Worm (Caenorhabditis elegans) whole organism, midembryonic: ENCODE measurements around the gene mans-3.

Experiments used
- T22C8.4 ChIP-seq: fragments of 200-800 bp; sonication (Bioruptor generic); IDR thresholded peaks from 2 replicates; pipeline ENCODE4 v1.3.6; 2022; ENCODE audit warnings: missing genetic modification characterization, missing compliant biosample characterization
- cog-1 ChIP-seq: sonication (generic microtip); optimal IDR thresholded peaks from 2 replicates; lab custom pipeline; 2016; ENCODE audit warnings: missing genetic modification characterization, missing compliant biosample characterization
- flt-1 ChIP-seq: fragments of 200-800 bp; sonication (Bioruptor generic); IDR thresholded peaks from 2 replicates; pipeline ENCODE4 v1.3.6; 2022; ENCODE audit warnings: missing genetic modification characterization, missing compliant biosample characterization
- klf-2 ChIP-seq: fragments of 200-800 bp; sonication (Bioruptor generic); conservative IDR thresholded peaks from 2 replicates; pipeline ENCODE4 v1.3.6; 2022; ENCODE audit warnings: missing genetic modification reagents, missing genetic modification characterization, missing compliant biosample characterization
- med-1 ChIP-seq: sonication (generic microtip); optimal IDR thresholded peaks from 2 replicates; lab custom pipeline; 2017; ENCODE audit warnings: missing genetic modification characterization, mild to moderate bottlenecking, missing compliant biosample characterization, antibody characterized with exemption, missing genetic modification reagents; ENCODE audit not compliant: insufficient read depth
- ref-1 ChIP-seq: fragments of 200-800 bp; sonication (Bioruptor generic); conservative IDR thresholded peaks from 2 replicates; pipeline ENCODE4 v1.3.6; 2022; ENCODE audit warnings: missing genetic modification reagents, missing genetic modification characterization, missing compliant biosample characterization
- tab-1 ChIP-seq: fragments of 200-800 bp; sonication (Bioruptor generic); IDR thresholded peaks from 2 replicates; pipeline ENCODE4 v1.3.6; 2022; ENCODE audit warnings: missing genetic modification characterization, missing compliant biosample characterization
- ztf-23 ChIP-seq: fragments of 200-800 bp; sonication (Bioruptor generic); IDR thresholded peaks from 2 replicates; pipeline ENCODE4 v1.3.6; 2022; ENCODE audit warnings: missing genetic modification reagents, missing genetic modification characterization, missing compliant biosample characterization
- ztf-29 ChIP-seq: fragments of 200-800 bp; sonication (Bioruptor generic); IDR thresholded peaks from 2 replicates; pipeline ENCODE4 v1.3.6; 2022; ENCODE audit warnings: missing genetic modification reagents, missing genetic modification characterization, missing compliant biosample characterization

The mans-3 gene

DNA sequence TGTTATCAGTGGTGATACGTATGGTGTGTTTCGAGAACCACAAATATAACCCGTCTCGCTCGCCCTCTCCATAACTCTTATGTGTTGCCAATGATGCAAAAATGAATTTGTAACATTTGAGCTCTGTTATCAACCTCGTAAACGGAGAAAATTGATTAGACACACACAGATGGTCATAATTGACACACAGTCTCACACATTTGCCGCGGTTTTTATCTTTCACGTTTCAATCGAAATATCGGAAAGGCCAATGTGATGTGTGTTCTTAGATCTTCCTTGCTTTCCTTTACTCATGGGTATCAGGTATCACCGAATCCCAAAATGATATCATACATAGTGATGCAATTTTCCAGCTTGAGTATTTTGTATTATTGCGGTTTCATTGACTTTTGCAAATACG is 48.4 kb downstream of the mans-3 start:
- TF ChIP-seq flt-1 (GFP tag; lab: Robert Waterston, UW) (no peak), ztf-29 (GFP tag; lab: Robert Waterston, UW) (no peak), ztf-23 (GFP tag; lab: Robert Waterston, UW) (no peak), tab-1 (GFP tag; lab: Robert Waterston, UW) (no peak)

DNA sequence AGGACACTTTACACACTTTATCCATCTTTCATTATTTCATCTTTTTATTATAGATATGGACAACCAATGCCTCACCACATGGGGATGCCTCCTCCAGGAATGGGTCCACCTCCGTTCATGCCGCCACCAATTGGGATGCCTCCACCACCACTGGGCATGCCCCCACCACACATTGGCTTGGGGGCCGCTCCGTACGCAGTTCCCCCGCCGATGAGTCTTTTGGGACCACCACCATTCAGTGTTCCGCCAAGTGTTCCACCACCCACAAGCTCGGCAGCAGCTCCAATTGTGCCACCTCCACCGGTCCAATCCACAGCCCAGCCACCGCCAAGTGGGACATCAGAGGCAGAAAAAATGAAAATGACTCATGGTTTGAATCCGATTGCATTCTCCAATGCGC is 49.6 kb downstream of the mans-3 start:
- TF ChIP-seq ztf-23 (GFP tag; lab: Robert Waterston, UW) (0 out of 2 replicates have a peak, but pooled peaks have one; percentile 44), flt-1 (GFP tag; lab: Robert Waterston, UW) (no peak)

DNA sequence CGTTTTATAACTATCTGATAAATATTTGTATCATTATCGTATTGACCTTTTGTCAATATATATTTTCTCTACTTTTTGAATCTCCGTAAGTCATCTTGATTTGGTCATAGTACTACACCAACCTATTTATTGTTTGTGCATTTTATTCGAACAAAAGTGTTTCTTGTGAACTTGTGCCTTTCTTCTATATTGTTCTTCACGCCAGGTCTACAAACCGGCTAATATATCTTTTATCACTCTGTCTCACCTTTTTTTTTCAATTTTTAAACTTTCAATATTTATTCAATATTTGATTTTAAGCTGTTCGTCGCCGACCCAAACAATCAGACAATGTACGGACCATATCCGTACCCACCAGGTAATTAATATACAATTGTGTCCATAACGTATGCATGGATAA is 50.9 kb downstream of the mans-3 start, which contains the start of gene hrpa-2:
Gene hrpa-2, plus strand, starts transcription at position 301 of the 400 bp plus-strand sequence.
- TF ChIP-seq ztf-29 (GFP tag; lab: Robert Waterston, UW) (no peak), flt-1 (GFP tag; lab: Robert Waterston, UW) (no peak), ztf-23 (GFP tag; lab: Robert Waterston, UW) (no peak), cog-1 (tag; lab: Kevin White, UChicago) (no peak), tab-1 (GFP tag; lab: Robert Waterston, UW) (no peak), med-1 (GFP tag; lab: Kevin White, UChicago) (no peak), T22C8.4 (no peak), ref-1 (no peak), klf-2 (no peak)

DNA sequence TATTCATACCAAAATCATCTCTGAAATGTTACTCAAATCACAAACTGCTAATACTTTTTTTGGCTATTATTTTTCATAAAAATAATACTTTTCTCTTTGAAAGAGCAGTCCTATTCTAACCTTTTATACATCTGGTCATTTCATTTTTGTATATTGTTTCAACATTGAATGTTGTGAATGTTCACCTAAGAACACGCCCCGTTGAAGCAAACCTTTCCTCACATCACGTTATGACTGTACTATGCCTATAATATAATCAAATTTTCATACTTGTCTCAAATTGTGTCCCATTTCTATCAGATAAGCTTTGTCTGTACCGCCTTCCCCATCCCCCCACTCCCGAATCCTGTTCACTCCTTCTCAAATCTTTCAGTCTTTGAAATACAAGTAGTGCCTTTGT is 53.1 kb downstream of the mans-3 start:
- no peak for TF ChIP-seq ztf-29 (GFP tag; lab: Robert Waterston, UW)
- TF ChIP-seq tab-1 (GFP tag; lab: Robert Waterston, UW) = no peak
- no peak for TF ChIP-seq flt-1 (GFP tag; lab: Robert Waterston, UW)
- no peak for TF ChIP-seq med-1 (GFP tag; lab: Kevin White, UChicago)
- no peak for TF ChIP-seq klf-2
- TF ChIP-seq ztf-23 (GFP tag; lab: Robert Waterston, UW) = no peak
- no peak for TF ChIP-seq cog-1 (tag; lab: Kevin White, UChicago)
- TF ChIP-seq T22C8.4 = no peak
- no peak for TF ChIP-seq ref-1
